Worm (Caenorhabditis elegans): Measurements from ENCODE around the gene srg-56.

srg-56 gene

ce11 chrV:2688562-2688961 lies 49.5 kb downstream of the srg-56 start:
- TF ChIP-seq ref-1 (GFP tag; conservative IDR thresholded peaks at IDR 0.05) = no peak
- no peak for TF ChIP-seq ztf-29 (GFP tag; IDR thresholded peaks at IDR 0.05)
- no peak for TF ChIP-seq med-1 (GFP tag; optimal IDR thresholded peaks at IDR 0.05; ENCODE audit: insufficient read depth)
- no peak for TF ChIP-seq klf-2 (GFP tag; conservative IDR thresholded peaks at IDR 0.05)
- TF ChIP-seq T22C8.4 (GFP tag; IDR thresholded peaks at IDR 0.05) = no peak
- no peak for TF ChIP-seq cog-1 (tag; optimal IDR thresholded peaks at IDR 0.05)
- TF ChIP-seq ztf-23 (GFP tag; IDR thresholded peaks at IDR 0.05) = no peak
- TF ChIP-seq flt-1 (GFP tag; IDR thresholded peaks at IDR 0.05) = no peak
- no peak for TF ChIP-seq tab-1 (GFP tag; IDR thresholded peaks at IDR 0.05)

All from whole organism, midembryonic.